Worm (Caenorhabditis elegans) whole organism, L3 larva: ENCODE data around the gene aos-1.

Experiments
- aly-2 ChIP-seq: fragments of 150-350 bp; optimal IDR thresholded peaks from 2 replicates; lab custom pipeline; 2014; ENCODE audit warnings: missing biosample characterization, missing genetic modification characterization
- ceh-16 ChIP-seq: sonication (generic microtip); optimal IDR thresholded peaks from 2 replicates; lab custom pipeline; 2017; ENCODE audit warnings: missing biosample characterization, missing genetic modification characterization
- ceh-28 ChIP-seq: fragments of 150-350 bp; optimal IDR thresholded peaks from 2 replicates; lab custom pipeline; 2014; ENCODE audit warnings: missing biosample characterization, missing genetic modification reagents, missing genetic modification characterization
- ceh-82 ChIP-seq: fragments of 150-350 bp; optimal IDR thresholded peaks from 2 replicates; lab custom pipeline; 2014; ENCODE audit warnings: missing biosample characterization, missing genetic modification characterization
- daf-12 ChIP-seq: fragments of 150-350 bp; optimal IDR thresholded peaks from 2 replicates; lab custom pipeline; 2014; ENCODE audit warnings: missing biosample characterization, missing genetic modification reagents, missing genetic modification characterization
- elt-2 ChIP-seq: sonication (generic microtip); optimal IDR thresholded peaks from 2 replicates; lab custom pipeline; 2016; ENCODE audit warnings: missing genetic modification reagents, mild to moderate bottlenecking, missing genetic modification characterization, missing compliant biosample characterization
- elt-3 ChIP-seq, 3 experiments: fragments of 150-350 bp in 1 of 3; sonication (generic microtip) in 2 of 3; optimal IDR thresholded peaks; 2 replicates in 2 of 3; 4 replicates in 1 of 3; lab custom pipeline; 2014 to 2017; ENCODE audit warnings: missing biosample characterization in 3 of 3, missing genetic modification characterization in 3 of 3
- eor-1 ChIP-seq, 2 experiments: fragments of 150-350 bp; optimal IDR thresholded peaks; 2 replicates each; lab custom pipeline; 2014 to 2018; ENCODE audit warnings: missing biosample characterization in 2 of 2, missing genetic modification characterization in 2 of 2
- fkh-10 ChIP-seq: sonication (generic microtip); optimal IDR thresholded peaks from 2 replicates; lab custom pipeline; 2017; ENCODE audit warnings: missing biosample characterization, missing genetic modification reagents, missing genetic modification characterization
- fkh-2 ChIP-seq: fragments of 150-350 bp; optimal IDR thresholded peaks from 2 replicates; lab custom pipeline; 2014; ENCODE audit warnings: missing biosample characterization, missing genetic modification reagents, missing genetic modification characterization
- hmg-11 ChIP-seq: sonication (generic microtip); optimal IDR thresholded peaks from 2 replicates; lab custom pipeline; 2016; ENCODE audit warnings: missing genetic modification characterization, missing compliant biosample characterization
- jun-1 ChIP-seq: fragments of 150-350 bp; optimal IDR thresholded peaks from 2 replicates; lab custom pipeline; 2014; ENCODE audit warnings: missing biosample characterization, missing genetic modification reagents, missing genetic modification characterization
- lin-39 ChIP-seq: fragments of 150-350 bp; optimal IDR thresholded peaks from 2 replicates; lab custom pipeline; 2018; ENCODE audit warnings: missing biosample characterization, missing genetic modification reagents, missing genetic modification characterization
- lsy-12 ChIP-seq: sonication (generic microtip); optimal IDR thresholded peaks from 2 replicates; lab custom pipeline; 2016; ENCODE audit warnings: mild to moderate bottlenecking, missing genetic modification characterization, missing compliant biosample characterization
- mdl-1 ChIP-seq: fragments of 150-350 bp; optimal IDR thresholded peaks from 2 replicates; lab custom pipeline; 2014; ENCODE audit warnings: missing biosample characterization, missing genetic modification characterization
- mml-1 ChIP-seq: fragments of 150-350 bp; sonication (generic microtip); optimal IDR thresholded peaks from 3 replicates; lab custom pipeline; 2014; ENCODE audit warnings: missing biosample characterization, missing genetic modification characterization
- nfya-1 ChIP-seq: sonication (generic microtip); optimal IDR thresholded peaks from 2 replicates; lab custom pipeline; 2017; ENCODE audit warnings: missing genetic modification characterization, mild to moderate bottlenecking, missing compliant biosample characterization, antibody characterized with exemption, moderate library complexity; ENCODE audit not compliant: insufficient read depth
- nhr-11 ChIP-seq: fragments of 150-350 bp; optimal IDR thresholded peaks from 2 replicates; lab custom pipeline; 2014; ENCODE audit warnings: missing biosample characterization, missing genetic modification characterization
- nhr-12 ChIP-seq: fragments of 150-350 bp; optimal IDR thresholded peaks from 2 replicates; lab custom pipeline; 2014; ENCODE audit warnings: missing biosample characterization, missing genetic modification characterization
- nhr-23 ChIP-seq: fragments of 150-350 bp; optimal IDR thresholded peaks from 2 replicates; lab custom pipeline; 2014; ENCODE audit warnings: missing biosample characterization, missing genetic modification reagents, missing genetic modification characterization
- nhr-237 ChIP-seq: fragments of 150-350 bp; optimal IDR thresholded peaks from 2 replicates; lab custom pipeline; 2014; ENCODE audit warnings: missing biosample characterization, missing genetic modification characterization
- nhr-28 ChIP-seq: fragments of 150-350 bp; optimal IDR thresholded peaks from 2 replicates; lab custom pipeline; 2014; ENCODE audit warnings: missing biosample characterization, missing genetic modification characterization
- nhr-43 ChIP-seq: sonication (generic microtip); optimal IDR thresholded peaks from 2 replicates; lab custom pipeline; 2016; ENCODE audit warnings: mild to moderate bottlenecking, missing genetic modification characterization, missing compliant biosample characterization; ENCODE audit not compliant: poor library complexity, severe bottlenecking
- nhr-67 ChIP-seq: fragments of 150-350 bp; optimal IDR thresholded peaks from 2 replicates; lab custom pipeline; 2014; ENCODE audit warnings: missing biosample characterization, missing genetic modification characterization
- nhr-76 ChIP-seq: fragments of 150-350 bp; sonication (generic microtip); optimal IDR thresholded peaks from 5 replicates; lab custom pipeline; 2014; ENCODE audit warnings: missing biosample characterization, missing genetic modification characterization
- nhr-77 ChIP-seq: fragments of 150-350 bp; optimal IDR thresholded peaks from 2 replicates; lab custom pipeline; 2014; ENCODE audit warnings: missing biosample characterization, missing genetic modification characterization
- pqm-1 ChIP-seq: fragments of 150-350 bp; optimal IDR thresholded peaks from 2 replicates; lab custom pipeline; 2017; ENCODE audit warnings: missing biosample characterization, missing genetic modification characterization, inconsistent platforms
- skn-1 ChIP-seq: fragments of 150-350 bp; optimal IDR thresholded peaks from 2 replicates; lab custom pipeline; 2014; ENCODE audit warnings: missing biosample characterization, missing genetic modification characterization
- snpc-4 ChIP-seq: fragments of 150-350 bp; optimal IDR thresholded peaks from 2 replicates; lab custom pipeline; 2014; ENCODE audit warnings: missing biosample characterization, missing genetic modification characterization
- tbx-2 ChIP-seq: sonication (generic microtip); optimal IDR thresholded peaks from 2 replicates; lab custom pipeline; 2016; ENCODE audit warnings: mild to moderate bottlenecking, missing genetic modification characterization, missing compliant biosample characterization
- unc-62 ChIP-seq: fragments of 150-350 bp; sonication (generic microtip); optimal IDR thresholded peaks from 4 replicates; lab custom pipeline; 2014; ENCODE audit warnings: missing biosample characterization, missing genetic modification reagents, missing genetic modification characterization
- ztf-4 ChIP-seq: fragments of 150-350 bp; optimal IDR thresholded peaks from 2 replicates; lab custom pipeline; 2014; ENCODE audit warnings: missing biosample characterization, missing genetic modification characterization

aos-1 gene

ce11 chrV:10087103-10087502, 43.0 kb downstream of the aos-1 start, which contains the start of gene R04B5.5:
Gene R04B5.5, plus strand, starts transcription at chrV:10087480.
- no peak for TF ChIP-seq mml-1
- peak; percentile 61 for TF ChIP-seq ztf-4 (tag; lab: Kevin White, UChicago)
- TF ChIP-seq nhr-67 (tag; lab: Kevin White, UChicago), result no peak
- TF ChIP-seq nhr-76, result peak; percentile 62
- TF ChIP-seq snpc-4, result no peak
- peak; percentile 39 for TF ChIP-seq jun-1 (tag; lab: Kevin White, UChicago)
- no peak for TF ChIP-seq lin-39 (tag; lab: Kevin White, UChicago)
- TF ChIP-seq nhr-23 (tag; lab: Kevin White, UChicago), result peak; percentile 60
- peak; percentile 18 for TF ChIP-seq mdl-1 (tag; lab: Kevin White, UChicago)
- TF ChIP-seq pqm-1 (tag; lab: Kevin White, UChicago), result peak; percentile 81
- TF ChIP-seq nhr-77 (tag; lab: Kevin White, UChicago), result no peak
- no peak for TF ChIP-seq ceh-16 (tag; lab: Kevin White, UChicago)
- TF ChIP-seq aly-2, result no peak
- TF ChIP-seq elt-2 (tag; lab: Kevin White, UChicago), result peak; percentile 91
- peak in 1 of 3 experiments; percentile 71 for TF ChIP-seq elt-3 (tag; optimal IDR thresholded peaks at IDR 0.05; lab: Kevin White, UChicago)
- TF ChIP-seq tbx-2 (tag; lab: Kevin White, UChicago), result no peak
- TF ChIP-seq ceh-28 (tag; lab: Kevin White, UChicago), result peak; percentile 2
- peak; percentile 59 for TF ChIP-seq nhr-43

ce11 chrV:10086141-10086540, 44.0 kb downstream of the aos-1 start:
- TF ChIP-seq lin-39 (tag; lab: Kevin White, UChicago) (no peak), nhr-76 (peak; percentile 35)
- TF ChIP-seq, all 47 proteins: peak for 1

ce11 chrV:10084864-10085263, 45.2 kb downstream of the aos-1 start, which contains the start of gene R04B5.6:
Gene R04B5.6, plus strand, starts transcription at chrV:10085164.
- TF ChIP-seq unc-62, result no peak
- peak; percentile 18 for TF ChIP-seq ztf-4 (tag; lab: Kevin White, UChicago)
- TF ChIP-seq lsy-12, result no peak
- TF ChIP-seq nhr-76, result peak; percentile 63
- no peak for TF ChIP-seq snpc-4
- no peak for TF ChIP-seq mdl-1 (tag; lab: Kevin White, UChicago)
- TF ChIP-seq nhr-43, result no peak

ce11 chrV:10083999-10084468, 46.1 kb downstream of the aos-1 start, which contains the start of gene nhr-12:
Gene nhr-12, minus strand, starts transcription at chrV:10084049.
- no peak for TF ChIP-seq elt-3 (tag; optimal IDR thresholded peaks at IDR 0.05; lab: Kevin White, UChicago)
- TF ChIP-seq ceh-28 (tag; lab: Kevin White, UChicago), result peak; percentile 28
- no peak for TF ChIP-seq lin-39 (tag; lab: Kevin White, UChicago)
- TF ChIP-seq nhr-11 (tag; lab: Kevin White, UChicago), result peak; percentile 8
- no peak for TF ChIP-seq nhr-12 (tag; lab: Kevin White, UChicago)
- peak; percentile 2 for TF ChIP-seq skn-1 (tag; lab: Kevin White, UChicago)
- TF ChIP-seq snpc-4, result no peak
- TF ChIP-seq ceh-82 (tag; lab: Kevin White, UChicago), result no peak
- peak; percentile 45 for TF ChIP-seq elt-2 (tag; lab: Kevin White, UChicago)
- TF ChIP-seq nfya-1 (tag; lab: Kevin White, UChicago), result peak; percentile 0

ce11 chrV:10081636-10082035, 48.5 kb downstream of the aos-1 start, which contains the start of gene nhr-205:
Gene nhr-205, minus strand, starts transcription at chrV:10081776.
- TF ChIP-seq lsy-12 (no peak), nhr-76 (peak; percentile 77), eor-1 (tag; optimal IDR thresholded peaks at IDR 0.05; lab: Kevin White, UChicago) (no peak), nhr-237 (no peak), nfya-1 (tag; lab: Kevin White, UChicago) (no peak)

ce11 chrV:10080905-10081304, 49.2 kb downstream of the aos-1 start:
- no peak for TF ChIP-seq fkh-2
- no peak for TF ChIP-seq nhr-28
- TF ChIP-seq, all 47 proteins: peak for 0

- TF ChIP-seq fkh-10, result no peak
- no peak for TF ChIP-seq ceh-82 (tag; lab: Kevin White, UChicago)
- TF ChIP-seq daf-12 (tag; lab: Kevin White, UChicago), result no peak
- TF ChIP-seq hmg-11 (tag; lab: Kevin White, UChicago), result no peak
- no peak for TF ChIP-seq fkh-2
- no peak for TF ChIP-seq nhr-76
- TF ChIP-seq ztf-4 (tag; lab: Kevin White, UChicago), result no peak
- no peak for TF ChIP-seq nhr-11 (tag; lab: Kevin White, UChicago)
These were observed 51.9 kb downstream of the aos-1 start, which contains the start of gene R04B5.1 for ce11 chrV:10078244-10078643. Gene R04B5.1, minus strand, starts transcription at chrV:10078344.
